Worm (Caenorhabditis elegans) whole organism, L1 larva: ENCODE measurements around the gene coa-7.

ENCODE experiments used
- C16A3.4 ChIP-seq: fragments of 150-350 bp; optimal IDR thresholded peaks from 2 replicates; lab custom pipeline; 2014; ENCODE audit warnings: missing biosample characterization, missing genetic modification characterization
- C34B4.2 ChIP-seq: sonication (generic microtip); optimal IDR thresholded peaks from 2 replicates; lab custom pipeline; 2017; ENCODE audit warnings: mild to moderate bottlenecking, missing genetic modification characterization, missing compliant biosample characterization
- Y116A8C.19 ChIP-seq: sonication (generic microtip); optimal IDR thresholded peaks from 2 replicates; lab custom pipeline; 2016; ENCODE audit warnings: missing compliant biosample characterization, missing genetic modification characterization, borderline replicate concordance
- aly-2 ChIP-seq: fragments of 150-350 bp; optimal IDR thresholded peaks from 2 replicates; lab custom pipeline; 2014; ENCODE audit warnings: missing biosample characterization, missing genetic modification characterization
- blmp-1 ChIP-seq: fragments of 150-350 bp; optimal IDR thresholded peaks from 2 replicates; lab custom pipeline; 2014; ENCODE audit warnings: missing biosample characterization, missing genetic modification characterization
- ceh-90 ChIP-seq: sonication (generic microtip); optimal IDR thresholded peaks from 2 replicates; lab custom pipeline; 2016; ENCODE audit warnings: missing genetic modification characterization, missing compliant biosample characterization
- ces-1 ChIP-seq: fragments of 150-350 bp; optimal IDR thresholded peaks from 2 replicates; lab custom pipeline; 2014; ENCODE audit warnings: missing biosample characterization, missing genetic modification reagents, missing genetic modification characterization
- dpl-1 ChIP-seq, 3 experiments: fragments of 150-350 bp in 2 of 3; sonication (generic microtip) in 1 of 3; optimal IDR thresholded peaks; 2 replicates each; lab custom pipeline; 2014 to 2017; ENCODE audit warnings: missing biosample characterization in 3 of 3, missing genetic modification characterization in 3 of 3, missing genetic modification reagents in 3 of 3
- dsc-1 ChIP-seq: sonication (generic microtip); optimal IDR thresholded peaks from 2 replicates; lab custom pipeline; 2016; ENCODE audit warnings: mild to moderate bottlenecking, missing genetic modification characterization, missing compliant biosample characterization
- efl-1 ChIP-seq, 4 experiments: fragments of 150-350 bp; optimal IDR thresholded peaks in 3 of 4; peaks in 1 of 4; 1 replicate in 1 of 4; 2 replicates in 3 of 4; lab custom pipeline; 2014; ENCODE audit warnings: missing biosample characterization in 2 of 4, missing genetic modification characterization in 2 of 4, missing genetic modification reagents in 2 of 4
- efl-3 ChIP-seq: fragments of 200-800 bp; sonication (Bioruptor generic); optimal IDR thresholded peaks from 2 replicates; lab custom pipeline; 2018; ENCODE audit warnings: mild to moderate bottlenecking, missing genetic modification characterization, missing compliant biosample characterization
- egl-13 ChIP-seq: sonication (generic microtip); optimal IDR thresholded peaks from 2 replicates; lab custom pipeline; 2016; ENCODE audit warnings: missing genotype, missing genetic modification reagents, missing genetic modification characterization, missing compliant biosample characterization
- egl-27 ChIP-seq, 2 experiments: fragments of 150-350 bp in 1 of 2; sonication (generic microtip); optimal IDR thresholded peaks; 3 replicates each; lab custom pipeline; 2017 to 2018; ENCODE audit warnings: missing biosample characterization in 2 of 2, missing genetic modification characterization in 2 of 2, missing genetic modification reagents in 2 of 2
- elt-3 ChIP-seq, 6 experiments: fragments of 150-350 bp in 1 of 6; sonication (generic microtip); optimal IDR thresholded peaks; 2 replicates each; lab custom pipeline; 2017 to 2018; ENCODE audit warnings: missing biosample characterization in 6 of 6, missing genetic modification characterization in 6 of 6, inconsistent platforms in 1 of 6
- fkh-8 ChIP-seq: sonication (generic microtip); optimal IDR thresholded peaks from 2 replicates; lab custom pipeline; 2016; ENCODE audit warnings: mild to moderate bottlenecking, missing genetic modification characterization, missing compliant biosample characterization
- hlh-17 ChIP-seq: fragments of 200-800 bp; sonication (Bioruptor generic); optimal IDR thresholded peaks from 2 replicates; lab custom pipeline; 2018; ENCODE audit warnings: missing genetic modification characterization, mild to moderate bottlenecking, missing compliant biosample characterization, moderate library complexity, borderline replicate concordance
- irx-1 ChIP-seq: sonication (generic microtip); optimal IDR thresholded peaks from 2 replicates; lab custom pipeline; 2016; ENCODE audit warnings: missing genetic modification characterization, missing compliant biosample characterization
- lin-13 ChIP-seq: fragments of 150-350 bp; optimal IDR thresholded peaks from 2 replicates; lab custom pipeline; 2014; ENCODE audit warnings: missing biosample characterization, missing genetic modification reagents, missing genetic modification characterization
- lin-14 ChIP-seq: fragments of 200-800 bp; sonication (Bioruptor generic); optimal IDR thresholded peaks from 2 replicates; lab custom pipeline; 2018; ENCODE audit warnings: mild to moderate bottlenecking, missing genetic modification characterization, moderate library complexity, missing compliant biosample characterization
- lin-15B ChIP-seq: fragments of 150-350 bp; sonication (generic microtip); optimal IDR thresholded peaks from 3 replicates; lab custom pipeline; 2014; ENCODE audit warnings: missing biosample characterization, missing genetic modification characterization
- lin-35 ChIP-seq, 2 experiments: fragments of 150-350 bp; optimal IDR thresholded peaks; 2 replicates each; lab custom pipeline; 2014; ENCODE audit warnings: missing biosample characterization in 2 of 2, missing genetic modification characterization in 2 of 2, missing genetic modification reagents in 2 of 2
- lsy-2 ChIP-seq, 2 experiments: fragments of 150-350 bp; optimal IDR thresholded peaks; 2 replicates each; lab custom pipeline; 2014; ENCODE audit warnings: missing biosample characterization in 2 of 2, missing genetic modification characterization in 2 of 2
- mdl-1 ChIP-seq, 2 experiments: fragments of 150-350 bp; optimal IDR thresholded peaks; 2 replicates each; lab custom pipeline; 2014 to 2017; ENCODE audit warnings: missing biosample characterization in 2 of 2, missing genetic modification characterization in 2 of 2, inconsistent platforms in 1 of 2
- mep-1 ChIP-seq: fragments of 150-350 bp; optimal IDR thresholded peaks from 2 replicates; lab custom pipeline; 2014; ENCODE audit warnings: missing biosample characterization, missing genetic modification characterization
- nhr-11 ChIP-seq: fragments of 150-350 bp; optimal IDR thresholded peaks from 2 replicates; lab custom pipeline; 2014; ENCODE audit warnings: missing biosample characterization, missing genetic modification characterization
- nhr-20 ChIP-seq: sonication (generic microtip); optimal IDR thresholded peaks from 2 replicates; lab custom pipeline; 2016; ENCODE audit warnings: mild to moderate bottlenecking, missing genetic modification characterization, missing compliant biosample characterization
- nhr-28 ChIP-seq: fragments of 150-350 bp; optimal IDR thresholded peaks from 2 replicates; lab custom pipeline; 2014; ENCODE audit warnings: missing biosample characterization, missing genetic modification characterization
- nhr-71 ChIP-seq: sonication (generic microtip); optimal IDR thresholded peaks from 2 replicates; lab custom pipeline; 2016; ENCODE audit warnings: mild to moderate bottlenecking, missing genetic modification characterization, moderate library complexity, missing compliant biosample characterization
- nhr-76 ChIP-seq: sonication (generic microtip); optimal IDR thresholded peaks from 2 replicates; lab custom pipeline; 2017; ENCODE audit warnings: missing biosample characterization, missing genetic modification characterization
- nhr-85 ChIP-seq: sonication (generic microtip); peaks from one replicate; lab custom pipeline; 2016; ENCODE audit warnings: missing genetic modification characterization, inconsistent platforms, missing compliant biosample characterization
- pax-3 ChIP-seq: fragments of 200-800 bp; sonication (Bioruptor generic); optimal IDR thresholded peaks from 2 replicates; lab custom pipeline; 2018; ENCODE audit warnings: mild to moderate bottlenecking, missing genetic modification characterization, moderate library complexity, missing compliant biosample characterization
- snu-23 ChIP-seq: sonication (generic microtip); optimal IDR thresholded peaks from 2 replicates; lab custom pipeline; 2016; ENCODE audit warnings: missing genetic modification characterization, missing compliant biosample characterization
- tlp-1 ChIP-seq: fragments of 150-350 bp; optimal IDR thresholded peaks from 2 replicates; lab custom pipeline; 2014; ENCODE audit warnings: missing biosample characterization, missing genetic modification characterization
- unc-30 ChIP-seq: sonication (generic microtip); optimal IDR thresholded peaks from 2 replicates; lab custom pipeline; 2017; ENCODE audit warnings: missing biosample characterization, missing genetic modification characterization
- unc-62 ChIP-seq: fragments of 150-350 bp; optimal IDR thresholded peaks from 2 replicates; lab custom pipeline; 2014; ENCODE audit warnings: missing biosample characterization, missing genetic modification reagents, missing genetic modification characterization
- unc-98 ChIP-seq: fragments of 200-800 bp; sonication (Bioruptor generic); IDR thresholded peaks from 2 replicates; pipeline ENCODE4 v1.3.6; 2022; ENCODE audit warnings: missing genetic modification characterization, missing compliant biosample characterization
- xbp-1 ChIP-seq: sonication (generic microtip); optimal IDR thresholded peaks from 2 replicates; lab custom pipeline; 2016; ENCODE audit warnings: missing genetic modification characterization, missing compliant biosample characterization
- zag-1 ChIP-seq: fragments of 150-350 bp; optimal IDR thresholded peaks from 2 replicates; lab custom pipeline; 2014; ENCODE audit warnings: missing biosample characterization, missing genetic modification characterization

The coa-7 gene

ce11 chrII:11619171-11619570 is 31.8 kb downstream of the coa-7 start (continued):
- TF ChIP-seq unc-98 (no peak), lin-15B (tag; lab: Kevin White, UChicago) (no peak), efl-1 (optimal IDR thresholded peaks at IDR 0.05; lab: Kevin White, UChicago) (peak; percentile 20 to 47), efl-1 (GFP tag; optimal IDR thresholded peaks at IDR 0.05 in 1 of 2; lab: Kevin White, UChicago) (peak in 1 of 2 experiments; percentile 88), ceh-90 (tag; lab: Kevin White, UChicago) (no peak), unc-30 (tag; lab: Kevin White, UChicago) (no peak), nhr-28 (tag; lab: Kevin White, UChicago) (no peak), fkh-8 (no peak), unc-62 (GFP tag; lab: Kevin White, UChicago) (no peak), lin-13 (GFP tag; lab: Kevin White, UChicago) (no peak)

- no peak for TF ChIP-seq tlp-1 (tag; lab: Kevin White, UChicago)
- no peak for TF ChIP-seq nhr-76 (tag; lab: Kevin White, UChicago)
- TF ChIP-seq mdl-1 (tag; optimal IDR thresholded peaks at IDR 0.05; lab: Kevin White, UChicago): peak in 1 of 2 experiments; percentile 26
- no peak for TF ChIP-seq lin-15B (tag; lab: Kevin White, UChicago)
- peak; percentile 22 for TF ChIP-seq C16A3.4 (tag; lab: Kevin White, UChicago)
- TF ChIP-seq lin-35 (GFP tag; optimal IDR thresholded peaks at IDR 0.05; lab: Kevin White, UChicago): peak in 1 of 2 experiments; percentile 14
- peak; percentile 27 for TF ChIP-seq nhr-20
- peak; percentile 75 for TF ChIP-seq nhr-85 (tag; lab: Kevin White, UChicago)
- no peak for TF ChIP-seq ces-1 (GFP tag; lab: Kevin White, UChicago)
- TF ChIP-seq nhr-28 (tag; lab: Kevin White, UChicago): no peak
- TF ChIP-seq elt-3 (tag; optimal IDR thresholded peaks at IDR 0.05; lab: Kevin White, UChicago): peak in 1 of 6 experiments; percentile 55
- no peak for TF ChIP-seq mep-1
- peak; percentile 1 for TF ChIP-seq snu-23 (GFP tag; lab: Kevin White, UChicago)
- TF ChIP-seq C34B4.2 (tag; lab: Kevin White, UChicago): no peak
- TF ChIP-seq unc-98: no peak
- TF ChIP-seq blmp-1: peak; percentile 100
- no peak for TF ChIP-seq efl-3 (GFP tag; lab: Kevin White, UChicago)
- TF ChIP-seq egl-27 (tag; optimal IDR thresholded peaks at IDR 0.05; lab: Kevin White, UChicago): no peak
- TF ChIP-seq dsc-1 (tag; lab: Kevin White, UChicago): no peak
- TF ChIP-seq lin-14 (GFP tag; lab: Kevin White, UChicago): peak; percentile 85
- TF ChIP-seq hlh-17: no peak
- no peak for TF ChIP-seq zag-1
- peak; percentile 5 to 24 for TF ChIP-seq lsy-2 (tag; optimal IDR thresholded peaks at IDR 0.05; lab: Kevin White, UChicago)
- peak in 1 of 3 experiments; percentile 12 for TF ChIP-seq dpl-1 (GFP tag; optimal IDR thresholded peaks at IDR 0.05; lab: Kevin White, UChicago)
- peak; percentile 18 for TF ChIP-seq nhr-71
- no peak for TF ChIP-seq irx-1 (tag; lab: Kevin White, UChicago)
- no peak for TF ChIP-seq xbp-1
These were observed 33.2 kb downstream of the coa-7 start for ce11 chrII:11617715-11618114.

DNA sequence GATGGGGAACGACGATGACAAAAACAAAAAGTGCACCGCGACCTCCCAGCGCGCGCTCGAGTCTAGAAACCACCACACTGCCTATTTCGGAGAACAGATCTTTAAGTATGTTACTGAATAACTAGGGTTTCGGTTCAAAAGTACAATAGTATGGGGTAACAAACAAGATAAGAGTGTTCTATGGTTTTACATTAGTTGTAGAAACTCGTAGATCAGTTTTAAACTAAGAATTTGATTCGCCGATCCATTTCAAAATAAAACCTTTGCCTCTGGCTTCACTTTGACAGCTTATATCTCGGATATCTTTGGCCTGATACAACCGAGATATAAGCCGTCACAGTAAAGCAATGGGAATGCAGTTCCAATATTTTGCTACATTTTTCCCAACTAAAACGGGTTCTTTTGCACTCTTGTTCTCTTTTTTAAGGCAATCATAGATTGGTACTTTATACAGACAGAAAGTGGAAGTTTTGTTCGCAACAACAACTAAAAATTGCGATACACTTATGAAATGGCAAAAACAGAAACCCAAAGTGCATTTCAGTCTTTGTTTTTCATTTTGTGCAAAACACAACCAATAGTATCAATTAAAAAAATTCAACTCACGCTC is 34.5 kb downstream of the coa-7 start:
- TF ChIP-seq efl-1 (optimal IDR thresholded peaks at IDR 0.05; lab: Kevin White, UChicago) (no peak), efl-1 (GFP tag; optimal IDR thresholded peaks at IDR 0.05 in 1 of 2; lab: Kevin White, UChicago) (peak in 1 of 2 experiments; percentile 58), egl-13 (tag; lab: Kevin White, UChicago) (no peak), fkh-8 (no peak)

- TF ChIP-seq mdl-1 (tag; optimal IDR thresholded peaks at IDR 0.05; lab: Kevin White, UChicago): no peak
- TF ChIP-seq fkh-8: peak; percentile 36
- TF ChIP-seq elt-3 (tag; optimal IDR thresholded peaks at IDR 0.05; lab: Kevin White, UChicago): no peak
- peak; percentile 61 for TF ChIP-seq aly-2
- TF ChIP-seq Y116A8C.19 (tag; lab: Kevin White, UChicago): no peak
- TF ChIP-seq pax-3 (tag; lab: Kevin White, UChicago): no peak
- TF ChIP-seq nhr-11 (tag; lab: Kevin White, UChicago): no peak
These were observed 36.7 kb downstream of the coa-7 start for ce11 chrII:11614103-11614857.
